Fruit fly (Drosophila melanogaster) S2 (cell line): ENCODE data around the gene mdy.
A peak's percentile ranks its signal among the peaks of the same experiment; 100 is the strongest.

Source experiments
- CG8478 ChIP-seq: fragments of >200 bp; optimal IDR thresholded peaks from 2 replicates; lab custom pipeline; 2018
- CTCF ChIP-seq, 2 experiments: fragments of >200 bp; optimal IDR thresholded peaks; 2 replicates each; lab custom pipeline; 2018

mdy gene

DNA sequence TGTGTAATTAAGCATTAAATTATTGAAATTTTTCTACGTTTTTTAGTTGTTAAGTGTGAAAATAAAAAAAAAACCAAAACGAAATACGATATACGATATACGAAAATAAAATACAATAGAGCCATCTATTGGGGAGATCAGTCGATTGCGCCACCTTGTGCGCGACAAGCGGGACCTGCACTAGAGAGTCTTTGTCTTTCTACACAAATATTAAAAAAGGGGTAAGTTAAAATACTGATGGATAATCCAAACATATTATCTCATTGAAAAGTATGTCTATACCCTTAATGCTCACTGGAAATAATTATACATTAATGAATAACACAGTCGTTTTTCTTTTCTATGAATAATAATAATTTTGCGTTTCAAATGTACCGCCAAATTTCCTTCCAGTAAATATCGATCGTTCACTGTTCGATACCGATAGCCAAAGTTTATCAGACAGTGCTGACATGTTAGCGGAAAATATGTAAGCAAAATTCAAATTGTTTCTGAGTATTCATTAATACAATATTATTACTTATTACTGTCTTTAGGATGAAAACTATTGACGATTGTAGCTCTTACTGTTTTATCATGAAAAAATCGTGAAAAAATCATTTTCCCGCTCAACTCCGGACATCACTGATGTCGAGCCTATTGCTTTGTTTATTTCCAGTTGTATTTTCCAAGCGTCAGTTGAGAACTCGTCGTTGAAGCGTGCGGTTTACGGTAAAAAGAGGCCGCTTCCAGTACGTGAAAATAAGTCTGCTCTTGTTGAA is at the start of gene mdy:
Gene mdy, plus strand, starts transcription at position 672 of the 761 bp plus-strand sequence.
- no peak for TF ChIP-seq CG8478 (lab: Kevin White, UChicago)
- TF ChIP-seq CTCF (optimal IDR thresholded peaks at IDR 0.05; lab: Kevin White, UChicago) = peak; percentile 82 to 94

DNA sequence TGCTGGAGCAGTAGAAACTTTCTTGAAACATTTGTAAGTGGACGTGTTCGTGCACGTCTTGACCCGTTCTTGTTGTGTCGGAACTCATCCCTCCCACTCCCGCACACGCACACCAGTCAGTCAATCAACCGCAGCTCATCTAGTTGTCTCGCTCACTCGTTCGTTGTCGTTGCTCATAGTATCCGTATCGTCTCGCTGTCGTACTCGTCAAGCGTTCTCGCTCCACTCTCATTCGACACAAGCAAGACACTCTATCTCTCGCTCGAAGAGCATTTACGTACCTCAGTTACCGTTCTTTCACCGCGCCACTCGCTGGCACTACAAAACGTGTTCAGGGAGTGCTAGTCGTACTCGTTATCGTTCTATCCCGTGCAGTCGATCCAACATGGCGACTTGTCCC is 28.9 kb upstream of the mdy start:
- peak in 1 of 2 experiments; percentile 8 for TF ChIP-seq CTCF (optimal IDR thresholded peaks at IDR 0.05; lab: Kevin White, UChicago)
- TF ChIP-seq CG8478 (lab: Kevin White, UChicago) = no peak

DNA sequence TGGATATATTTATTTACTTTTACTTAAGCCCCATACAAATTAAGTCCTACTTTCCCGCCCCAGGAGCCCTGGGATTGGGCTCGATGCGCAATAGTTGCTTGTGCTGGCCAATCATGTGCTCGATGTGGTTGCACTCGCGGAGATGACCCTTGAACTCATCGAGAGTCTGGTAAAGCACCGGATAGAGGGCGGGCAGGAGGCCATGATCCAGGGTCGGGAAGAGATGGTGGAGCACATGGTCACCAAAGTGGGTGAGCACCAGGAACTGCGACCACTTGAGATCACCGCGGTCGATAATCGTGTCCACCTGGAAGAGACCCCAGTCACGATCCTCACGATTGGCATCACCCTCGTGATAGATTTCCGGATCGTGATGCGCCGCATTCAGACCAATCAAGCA is 27.6 kb upstream of the mdy start:
- no peak for TF ChIP-seq CTCF (optimal IDR thresholded peaks at IDR 0.05; lab: Kevin White, UChicago)
- TF ChIP-seq CG8478 (lab: Kevin White, UChicago) = no peak

DNA sequence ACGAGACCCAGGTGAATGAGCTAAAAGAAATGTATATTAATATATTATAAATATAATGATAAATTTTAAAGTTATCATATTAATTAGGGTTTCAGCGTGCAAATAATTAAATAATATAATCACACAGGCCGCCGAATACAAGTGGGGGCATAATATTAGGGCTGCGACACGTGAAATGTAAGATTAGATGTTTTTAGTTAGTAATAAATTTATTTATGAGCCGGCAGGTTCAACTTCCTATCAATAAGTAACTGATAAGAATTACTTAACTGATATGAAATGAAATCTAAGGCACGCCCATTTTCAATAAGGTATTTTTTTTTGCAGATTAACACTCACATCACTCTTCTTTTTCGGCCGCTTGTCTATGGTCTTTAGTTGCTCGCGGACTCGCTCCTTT is 26.6 kb upstream of the mdy start:
- no peak for TF ChIP-seq CTCF (optimal IDR thresholded peaks at IDR 0.05; lab: Kevin White, UChicago)
- TF ChIP-seq CG8478 (lab: Kevin White, UChicago) = no peak

DNA sequence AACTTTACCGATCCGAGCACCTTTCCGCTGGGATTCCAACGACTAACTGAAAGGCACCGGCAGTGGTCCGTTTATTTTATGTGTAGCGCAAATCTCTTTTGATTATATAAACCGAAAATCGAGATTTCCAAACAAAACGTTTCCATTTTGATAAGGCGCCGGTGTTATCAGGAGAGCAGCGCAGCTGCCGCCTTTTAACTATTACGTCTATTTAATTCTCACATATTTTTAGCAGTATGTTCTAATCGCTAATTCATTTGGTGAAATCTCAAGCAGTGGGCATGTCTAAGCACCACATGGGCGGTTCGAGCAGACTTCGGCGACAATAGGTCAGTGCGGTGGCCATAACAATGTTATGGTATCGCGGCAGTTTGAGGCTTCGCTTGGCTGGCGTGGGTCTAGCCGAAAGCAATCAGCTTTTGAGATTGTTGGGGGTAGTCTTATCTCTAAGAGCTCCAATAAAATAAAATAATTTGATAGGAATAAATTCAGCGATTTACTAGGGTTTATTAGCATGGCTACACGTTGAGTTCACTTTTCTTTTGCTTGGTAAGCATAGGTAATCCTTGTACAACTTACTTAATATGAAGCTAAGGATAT is 25.7 kb upstream of the mdy start, which contains the start of gene Cyt-b5-r:
Gene Cyt-b5-r, minus strand, starts transcription at position 51 of the 600 bp plus-strand sequence.
- TF ChIP-seq CG8478 (lab: Kevin White, UChicago) = no peak
- TF ChIP-seq CTCF (optimal IDR thresholded peaks at IDR 0.05; lab: Kevin White, UChicago) = no peak

DNA sequence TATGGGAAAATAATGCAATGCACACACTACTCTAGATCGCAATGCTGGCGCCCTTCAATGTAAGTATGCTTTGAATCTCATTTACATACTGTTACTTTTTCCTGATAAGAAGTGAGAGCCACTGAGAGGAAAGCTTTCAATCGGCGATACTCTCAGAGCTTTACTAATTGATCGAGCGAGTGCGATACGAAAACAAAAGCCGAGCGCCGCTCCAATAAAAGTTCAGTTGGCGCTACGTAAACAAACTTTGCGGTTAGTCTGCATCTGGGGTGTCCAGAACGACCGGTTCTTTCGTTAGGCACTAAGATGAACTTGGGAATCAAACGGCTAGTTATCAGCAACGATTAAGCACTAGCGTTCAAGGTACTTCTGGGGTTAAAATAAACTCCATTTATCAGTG is 25.1 kb upstream of the mdy start, which contains the start of gene CG17928:
Gene CG17928, plus strand, starts transcription at position 224 of the 400 bp plus-strand sequence.
- no peak for TF ChIP-seq CTCF (optimal IDR thresholded peaks at IDR 0.05; lab: Kevin White, UChicago)
- TF ChIP-seq CG8478 (lab: Kevin White, UChicago) = no peak

DNA sequence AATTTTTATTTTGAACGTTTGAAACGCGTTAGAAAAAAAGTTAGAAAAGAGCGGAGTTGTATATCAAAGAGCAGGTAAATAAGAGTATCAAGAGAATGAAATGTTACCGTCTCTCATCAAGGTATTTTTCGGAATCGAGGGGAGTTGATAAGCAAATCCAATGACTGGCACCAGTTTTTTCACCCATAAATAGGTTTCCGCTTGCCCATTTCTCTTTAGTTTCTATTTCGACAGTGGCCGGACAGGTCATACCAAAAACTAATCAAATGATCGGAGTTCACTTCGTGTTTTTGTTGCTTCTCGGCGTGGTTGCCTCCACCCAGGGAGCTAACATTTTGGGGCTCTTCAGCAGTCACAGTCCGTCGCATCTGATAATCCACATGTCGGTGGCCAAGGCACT is 22.5 kb upstream of the mdy start, which contains the start of gene Ugt37C2:
Gene Ugt37C2, plus strand, starts transcription at position 242 of the 400 bp plus-strand sequence.
- TF ChIP-seq CTCF (optimal IDR thresholded peaks at IDR 0.05; lab: Kevin White, UChicago) (no peak), CG8478 (lab: Kevin White, UChicago) (no peak)

DNA sequence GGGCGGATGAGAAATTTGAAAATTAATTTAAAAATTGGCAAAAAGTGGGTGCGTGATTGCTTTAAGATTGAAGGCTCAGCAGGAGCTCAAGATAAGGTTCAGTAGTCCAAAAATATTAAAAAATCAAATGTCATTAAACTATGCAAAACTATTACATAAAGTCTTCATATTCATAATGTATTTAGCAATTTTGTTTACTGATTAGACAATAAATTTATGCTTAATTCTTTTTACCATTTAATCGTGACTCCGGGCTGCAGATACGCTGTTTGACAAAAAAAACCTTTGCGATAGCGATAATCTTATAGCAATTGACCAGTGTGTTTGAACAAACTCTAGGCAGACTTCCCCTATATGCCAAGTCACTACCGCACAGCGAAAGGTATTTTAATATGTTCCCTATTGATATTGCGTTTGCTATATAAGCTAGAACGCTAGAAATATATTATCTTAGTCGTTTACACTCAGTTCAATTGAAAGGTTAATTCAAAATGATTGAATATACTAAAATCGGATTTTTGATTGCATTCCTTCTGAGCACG is 20.3 kb upstream of the mdy start, which contains the start of gene Ugt37E1:
Gene Ugt37E1, plus strand, starts transcription at position 492 of the 542 bp plus-strand sequence.
- TF ChIP-seq CG8478 (lab: Kevin White, UChicago) = no peak
- TF ChIP-seq CTCF (optimal IDR thresholded peaks at IDR 0.05; lab: Kevin White, UChicago) = no peak

DNA sequence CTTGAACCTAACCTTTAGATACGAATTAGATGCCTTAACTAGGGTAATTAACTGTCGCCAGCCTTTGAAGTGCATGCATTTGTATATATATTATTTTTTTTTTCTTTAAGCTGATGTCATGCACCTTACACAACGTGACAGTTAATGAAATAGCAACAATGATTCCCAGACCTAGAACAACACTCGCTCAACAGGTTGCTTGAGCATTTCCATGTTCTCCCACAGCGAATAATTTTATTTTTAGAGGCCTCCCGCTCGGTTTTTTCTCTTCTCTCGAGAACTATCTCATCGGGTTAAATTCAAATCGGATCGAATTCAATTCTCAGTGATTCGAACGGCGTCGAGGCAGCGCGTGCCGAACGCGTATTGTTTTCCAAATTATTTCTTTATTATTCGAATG is 17.8 kb upstream of the mdy start, which contains the start of gene Ugt37D1:
Gene Ugt37D1, plus strand, starts transcription at position 321 of the 400 bp plus-strand sequence.
- TF ChIP-seq CTCF (optimal IDR thresholded peaks at IDR 0.05; lab: Kevin White, UChicago) (no peak), CG8478 (lab: Kevin White, UChicago) (no peak)

DNA sequence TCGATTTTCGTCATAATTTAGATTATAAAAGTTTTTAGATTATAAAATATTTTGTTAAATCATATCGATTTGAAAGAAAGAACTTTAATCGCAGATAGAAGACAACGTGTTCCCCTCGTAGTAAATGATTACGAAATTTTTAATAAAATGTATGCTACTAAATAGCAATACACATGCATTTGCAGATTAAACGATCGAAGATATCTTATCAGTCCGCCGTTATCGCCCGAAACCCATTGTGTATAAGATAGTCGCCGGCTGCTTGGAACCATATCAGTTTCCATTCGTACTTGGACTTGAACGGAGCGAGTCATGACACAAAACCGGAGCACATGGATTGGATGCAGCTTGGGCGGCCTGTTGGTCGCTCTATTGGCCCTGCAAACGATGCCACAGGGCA is 17.0 kb upstream of the mdy start:
- TF ChIP-seq CTCF (optimal IDR thresholded peaks at IDR 0.05; lab: Kevin White, UChicago) = no peak
- TF ChIP-seq CG8478 (lab: Kevin White, UChicago) = no peak

DNA sequence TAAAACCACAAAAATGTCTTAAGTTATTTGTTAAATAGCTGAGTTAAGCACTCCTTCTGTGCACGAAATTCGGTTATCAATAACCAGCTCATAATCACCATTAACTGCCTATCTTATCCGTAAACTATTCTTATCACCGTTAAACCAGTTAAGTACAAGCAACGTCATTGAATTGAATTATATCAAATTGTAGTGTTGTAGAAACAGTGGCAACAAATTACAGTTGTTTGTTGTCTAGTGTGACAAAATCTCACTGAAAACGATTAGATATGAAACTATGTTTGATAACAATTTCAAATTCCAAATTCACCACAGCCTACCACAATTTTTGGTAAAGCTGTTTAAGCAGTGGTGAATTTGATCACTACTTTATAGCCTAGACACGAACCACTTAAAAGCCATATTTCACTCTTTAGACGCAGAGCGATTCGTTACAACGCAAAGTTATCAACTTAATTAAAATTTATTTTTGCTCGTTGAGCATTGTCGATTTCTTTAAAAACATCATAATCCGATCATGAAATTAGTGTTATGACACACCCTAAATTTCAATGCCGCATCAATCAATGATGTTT is 14.8 kb upstream of the mdy start:
- TF ChIP-seq CTCF (optimal IDR thresholded peaks at IDR 0.05; lab: Kevin White, UChicago) = peak in 1 of 2 experiments; percentile 40
- no peak for TF ChIP-seq CG8478 (lab: Kevin White, UChicago)

DNA sequence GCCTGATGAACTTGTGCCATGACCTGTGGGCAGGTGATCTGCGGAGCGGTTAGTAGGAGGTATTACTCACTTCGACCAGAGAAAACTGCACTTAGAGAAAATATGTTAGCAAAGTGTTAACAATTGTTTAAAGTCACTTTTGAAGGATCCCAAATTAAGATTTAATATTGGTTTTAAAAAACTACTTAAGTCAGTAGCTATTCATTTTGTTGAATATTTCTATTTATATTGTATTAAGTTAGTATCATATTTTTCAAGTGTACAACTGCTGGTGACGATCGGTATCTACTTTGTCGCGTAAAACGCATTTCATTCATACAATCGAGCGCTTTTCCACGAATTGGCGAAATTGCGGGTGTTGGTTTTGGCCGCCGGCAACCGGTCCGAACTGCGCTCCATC is 12.8 kb upstream of the mdy start:
- TF ChIP-seq CG8478 (lab: Kevin White, UChicago) (no peak), CTCF (optimal IDR thresholded peaks at IDR 0.05; lab: Kevin White, UChicago) (no peak)

DNA sequence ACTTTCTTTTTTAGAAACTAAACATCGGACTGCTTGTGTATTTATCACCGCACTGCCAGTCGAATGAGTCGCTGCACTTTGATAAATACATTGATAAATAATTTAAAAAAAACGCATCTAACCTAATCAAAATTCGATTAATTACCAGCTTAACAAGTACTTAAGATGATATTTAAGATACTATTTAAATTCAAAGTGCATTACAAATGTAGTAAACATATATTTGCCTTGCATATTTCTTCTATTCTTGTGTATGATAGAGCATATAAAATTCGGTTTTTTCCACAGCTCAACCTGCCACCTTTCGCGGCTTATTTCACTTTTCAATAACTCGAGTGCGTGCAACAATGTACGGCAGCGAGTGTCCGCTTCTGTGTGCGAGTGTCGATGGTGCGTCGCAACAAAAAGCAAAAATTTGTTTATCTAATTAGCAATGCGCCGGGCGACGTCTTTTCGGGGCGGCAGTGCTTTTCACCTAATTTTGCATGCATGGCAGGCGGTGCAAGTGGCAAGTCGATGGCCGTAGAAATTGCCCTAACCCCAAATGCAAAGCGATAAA is 12.0 kb upstream of the mdy start, which contains the start of gene CG13272:
Gene CG13272, plus strand, starts transcription at position 509 of the 559 bp plus-strand sequence.
- no peak for TF ChIP-seq CTCF (optimal IDR thresholded peaks at IDR 0.05; lab: Kevin White, UChicago)

DNA sequence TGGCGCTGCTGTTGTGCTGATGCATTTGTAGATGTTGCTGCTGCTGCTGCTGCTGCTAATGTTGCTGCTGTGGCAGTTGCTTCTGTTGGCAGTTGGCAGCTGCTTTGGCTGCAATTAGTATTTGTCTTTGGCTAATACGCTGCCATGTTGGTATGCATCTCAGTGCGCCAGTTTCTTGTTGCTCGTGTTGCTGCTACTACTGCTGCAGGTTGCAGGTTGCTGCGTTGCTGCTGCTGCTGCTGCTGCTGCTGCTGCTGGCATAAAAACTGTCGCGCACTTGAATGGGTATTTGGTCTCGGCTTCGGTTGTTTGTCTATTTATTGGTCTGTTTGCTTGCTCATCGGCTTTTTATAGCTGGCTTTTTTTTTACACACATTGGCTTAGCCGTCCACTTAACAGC is 7.7 kb upstream of the mdy start:
- TF ChIP-seq CG8478 (lab: Kevin White, UChicago) (no peak), CTCF (optimal IDR thresholded peaks at IDR 0.05; lab: Kevin White, UChicago) (no peak)
